Worm (Caenorhabditis elegans) whole organism, L3 larva: ENCODE results near the gene F07A11.5.

Experiments
- R02D3.7 ChIP-seq: fragments of 150-350 bp; optimal IDR thresholded peaks from 2 replicates; lab custom pipeline; 2014; ENCODE audit warnings: missing biosample characterization, missing genetic modification characterization
- aly-2 ChIP-seq: fragments of 150-350 bp; optimal IDR thresholded peaks from 2 replicates; lab custom pipeline; 2014; ENCODE audit warnings: missing biosample characterization, missing genetic modification characterization
- ceh-9 ChIP-seq: sonication (generic microtip); optimal IDR thresholded peaks from 2 replicates; lab custom pipeline; 2018; ENCODE audit warnings: missing biosample characterization, missing genetic modification characterization
- elt-1 ChIP-seq: fragments of 150-350 bp; optimal IDR thresholded peaks from 2 replicates; lab custom pipeline; 2014; ENCODE audit warnings: missing biosample characterization, missing genetic modification characterization
- lin-15B ChIP-seq: fragments of 150-350 bp; optimal IDR thresholded peaks from 2 replicates; lab custom pipeline; 2014; ENCODE audit warnings: missing biosample characterization, missing genetic modification characterization
- lin-39 ChIP-seq: fragments of 150-350 bp; optimal IDR thresholded peaks from 2 replicates; lab custom pipeline; 2018; ENCODE audit warnings: missing biosample characterization, missing genetic modification reagents, missing genetic modification characterization
- mdl-1 ChIP-seq: fragments of 150-350 bp; optimal IDR thresholded peaks from 2 replicates; lab custom pipeline; 2014; ENCODE audit warnings: missing biosample characterization, missing genetic modification characterization
- mml-1 ChIP-seq: fragments of 150-350 bp; sonication (generic microtip); optimal IDR thresholded peaks from 3 replicates; lab custom pipeline; 2014; ENCODE audit warnings: missing biosample characterization, missing genetic modification characterization
- nhr-12 ChIP-seq: fragments of 150-350 bp; optimal IDR thresholded peaks from 2 replicates; lab custom pipeline; 2014; ENCODE audit warnings: missing biosample characterization, missing genetic modification characterization
- nhr-76 ChIP-seq: fragments of 150-350 bp; sonication (generic microtip); optimal IDR thresholded peaks from 5 replicates; lab custom pipeline; 2014; ENCODE audit warnings: missing biosample characterization, missing genetic modification characterization
- pha-4 ChIP-seq: fragments of 150-350 bp; optimal IDR thresholded peaks from 2 replicates; lab custom pipeline; 2014; ENCODE audit warnings: missing biosample characterization, missing genetic modification reagents, missing genetic modification characterization
- unc-39 ChIP-seq: sonication (generic microtip); optimal IDR thresholded peaks from 4 replicates; lab custom pipeline; 2017; ENCODE audit warnings: missing biosample characterization, missing genetic modification characterization
- unc-62 ChIP-seq: fragments of 150-350 bp; sonication (generic microtip); optimal IDR thresholded peaks from 4 replicates; lab custom pipeline; 2014; ENCODE audit warnings: missing biosample characterization, missing genetic modification reagents, missing genetic modification characterization
- ztf-11 ChIP-seq: fragments of 150-350 bp; optimal IDR thresholded peaks from 2 replicates; lab custom pipeline; 2014; ENCODE audit warnings: missing biosample characterization, missing genetic modification characterization

ce11 chrII:11635745-11636161 is 23.7 kb downstream of the F07A11.5 start:
- peak; percentile 35 for TF ChIP-seq elt-1 (tag; lab: Kevin White, UChicago)
- no peak for TF ChIP-seq nhr-76
- peak; percentile 41 for TF ChIP-seq unc-39
- TF ChIP-seq ztf-11 = no peak
- peak; percentile 71 for TF ChIP-seq R02D3.7 (tag; lab: Kevin White, UChicago)
- peak; percentile 98 for TF ChIP-seq pha-4
- TF ChIP-seq ceh-9 = no peak
- TF ChIP-seq nhr-12 = no peak
- no peak for TF ChIP-seq mdl-1
- TF ChIP-seq unc-62 (GFP tag; lab: Kevin White, UChicago) = peak; percentile 83
- TF ChIP-seq mml-1 (tag; lab: Kevin White, UChicago) = no peak
- no peak for TF ChIP-seq aly-2
- TF ChIP-seq lin-15B = peak; percentile 43
- peak; percentile 78 for TF ChIP-seq lin-39 (tag; lab: Kevin White, UChicago)
